Worm (Caenorhabditis elegans) whole organism, mixed stage, embryonic: ENCODE results near the gene srx-41.

ENCODE experiments used
- M03D4.4 ChIP-seq: sonication (generic microtip); optimal IDR thresholded peaks from 2 replicates; lab custom pipeline; 2017; ENCODE audit warnings: mild to moderate bottlenecking, missing genetic modification characterization, missing compliant biosample characterization
- bed-3 ChIP-seq: fragments of 200-800 bp; sonication (Bioruptor generic); optimal IDR thresholded peaks from 3 replicates; lab custom pipeline; 2018; ENCODE audit warnings: mild to moderate bottlenecking, missing genetic modification characterization, moderate library complexity, missing compliant biosample characterization
- blmp-1 ChIP-seq: fragments of 150-350 bp; optimal IDR thresholded peaks from 2 replicates; lab custom pipeline; 2014; ENCODE audit warnings: missing biosample characterization, missing genetic modification characterization
- ceh-39 ChIP-seq: fragments of 150-350 bp; optimal IDR thresholded peaks from 2 replicates; lab custom pipeline; 2014; ENCODE audit warnings: missing biosample characterization, missing genetic modification characterization
- ceh-43 ChIP-seq: fragments of 200-800 bp; sonication (Bioruptor generic); optimal IDR thresholded peaks from 2 replicates; lab custom pipeline; 2018; ENCODE audit warnings: mild to moderate bottlenecking, missing genetic modification characterization, moderate library complexity, missing compliant biosample characterization
- ceh-83 ChIP-seq: fragments of 200-800 bp; sonication (Bioruptor generic); optimal IDR thresholded peaks from 2 replicates; lab custom pipeline; 2018; ENCODE audit warnings: mild to moderate bottlenecking, missing genetic modification characterization, missing compliant biosample characterization
- ces-1 ChIP-seq: fragments of 150-350 bp; optimal IDR thresholded peaks from 2 replicates; lab custom pipeline; 2014; ENCODE audit warnings: missing biosample characterization, missing genetic modification reagents, missing genetic modification characterization
- cnd-1 ChIP-seq: fragments of 200-800 bp; sonication (Bioruptor generic); optimal IDR thresholded peaks from 2 replicates; lab custom pipeline; 2018; ENCODE audit warnings: mild to moderate bottlenecking, missing genetic modification characterization, missing compliant biosample characterization
- drap-1 ChIP-seq: fragments of 200-800 bp; sonication (Bioruptor generic); optimal IDR thresholded peaks from 3 replicates; lab custom pipeline; 2018; ENCODE audit warnings: mild to moderate bottlenecking, missing genetic modification characterization, missing compliant biosample characterization
- elt-1 ChIP-seq: sonication (generic microtip); optimal IDR thresholded peaks from 2 replicates; lab custom pipeline; 2017; ENCODE audit warnings: missing genetic modification characterization, mild to moderate bottlenecking, missing compliant biosample characterization, antibody characterized with exemption, moderate library complexity, borderline replicate concordance; ENCODE audit not compliant: insufficient read depth
- elt-3 ChIP-seq: fragments of 150-350 bp; optimal IDR thresholded peaks from 2 replicates; lab custom pipeline; 2014; ENCODE audit warnings: missing biosample characterization, missing genetic modification characterization
- flh-1 ChIP-seq: fragments of 200-800 bp; sonication (Bioruptor generic); optimal IDR thresholded peaks from 2 replicates; lab custom pipeline; 2018; ENCODE audit warnings: mild to moderate bottlenecking, missing genetic modification characterization, moderate library complexity, missing compliant biosample characterization
- ham-2 ChIP-seq: fragments of 200-800 bp; sonication (Bioruptor generic); optimal IDR thresholded peaks from 2 replicates; lab custom pipeline; 2018; ENCODE audit warnings: mild to moderate bottlenecking, missing genetic modification characterization, missing compliant biosample characterization
- hlh-1 ChIP-seq: fragments of 150-350 bp; optimal IDR thresholded peaks from 2 replicates; lab custom pipeline; 2014; ENCODE audit warnings: missing biosample characterization, missing genetic modification reagents, missing genetic modification characterization
- lin-13 ChIP-seq: fragments of 150-350 bp; optimal IDR thresholded peaks from 2 replicates; lab custom pipeline; 2014; ENCODE audit warnings: missing biosample characterization, missing genetic modification characterization
- lin-32 ChIP-seq: fragments of 200-800 bp; sonication (Bioruptor generic); optimal IDR thresholded peaks from 2 replicates; lab custom pipeline; 2018; ENCODE audit warnings: mild to moderate bottlenecking, missing genetic modification characterization, missing compliant biosample characterization
- lsy-2 ChIP-seq: fragments of 150-350 bp; optimal IDR thresholded peaks from 2 replicates; lab custom pipeline; 2014; ENCODE audit warnings: missing biosample characterization, missing genetic modification characterization
- mab-5 ChIP-seq: fragments of 150-350 bp; optimal IDR thresholded peaks from 2 replicates; lab custom pipeline; 2014; ENCODE audit warnings: missing biosample characterization, missing genetic modification characterization
- mep-1 ChIP-seq: fragments of 150-350 bp; optimal IDR thresholded peaks from 2 replicates; lab custom pipeline; 2017; ENCODE audit warnings: missing biosample characterization, missing genetic modification reagents, missing genetic modification characterization, inconsistent platforms
- mls-2 ChIP-seq: sonication (generic microtip); optimal IDR thresholded peaks from 2 replicates; lab custom pipeline; 2016; ENCODE audit warnings: mild to moderate bottlenecking, missing genetic modification characterization, moderate library complexity, missing compliant biosample characterization
- nhr-12 ChIP-seq: fragments of 150-350 bp; optimal IDR thresholded peaks from 2 replicates; lab custom pipeline; 2014; ENCODE audit warnings: missing biosample characterization, missing genetic modification characterization
- nhr-2 ChIP-seq: fragments of 150-350 bp; optimal IDR thresholded peaks from 2 replicates; lab custom pipeline; 2014; ENCODE audit warnings: missing biosample characterization, missing genetic modification characterization
- nhr-237 ChIP-seq: fragments of 150-350 bp; optimal IDR thresholded peaks from 2 replicates; lab custom pipeline; 2014; ENCODE audit warnings: missing biosample characterization, missing genetic modification characterization
- nhr-28 ChIP-seq: fragments of 150-350 bp; optimal IDR thresholded peaks from 2 replicates; lab custom pipeline; 2014; ENCODE audit warnings: missing biosample characterization, missing genetic modification characterization
- nhr-76 ChIP-seq: sonication (generic microtip); optimal IDR thresholded peaks from 2 replicates; lab custom pipeline; 2017; ENCODE audit warnings: missing biosample characterization, missing genetic modification characterization
- pha-4 ChIP-seq: fragments of 150-350 bp; optimal IDR thresholded peaks from 2 replicates; lab custom pipeline; 2018; ENCODE audit warnings: missing biosample characterization, missing genetic modification reagents, missing genetic modification characterization
- sem-2 ChIP-seq: fragments of 200-800 bp; sonication (Bioruptor generic); optimal IDR thresholded peaks from 2 replicates; lab custom pipeline; 2018; ENCODE audit warnings: mild to moderate bottlenecking, missing genetic modification characterization, missing compliant biosample characterization
- snpc-4 ChIP-seq: fragments of 150-350 bp; optimal IDR thresholded peaks from 2 replicates; lab custom pipeline; 2014; ENCODE audit warnings: missing biosample characterization, missing genetic modification characterization
- sptf-1 ChIP-seq: sonication (generic microtip); optimal IDR thresholded peaks from 2 replicates; lab custom pipeline; 2017; ENCODE audit warnings: mild to moderate bottlenecking, missing genetic modification characterization, moderate library complexity, missing compliant biosample characterization
- tbx-8 ChIP-seq: fragments of 200-800 bp; sonication (Bioruptor generic); optimal IDR thresholded peaks from 2 replicates; lab custom pipeline; 2018; ENCODE audit warnings: mild to moderate bottlenecking, missing genetic modification characterization, moderate library complexity, missing compliant biosample characterization
- unc-120 ChIP-seq: sonication (generic microtip); optimal IDR thresholded peaks from 2 replicates; lab custom pipeline; 2017; ENCODE audit warnings: missing genetic modification characterization, missing compliant biosample characterization; ENCODE audit not compliant: poor library complexity, severe bottlenecking
- unc-39 ChIP-seq: fragments of 150-350 bp; optimal IDR thresholded peaks from 2 replicates; lab custom pipeline; 2014; ENCODE audit warnings: missing biosample characterization, missing genetic modification characterization
- unc-62 ChIP-seq: fragments of 150-350 bp; optimal IDR thresholded peaks from 2 replicates; lab custom pipeline; 2014; ENCODE audit warnings: missing biosample characterization, missing genetic modification reagents, missing genetic modification characterization
- zip-8 ChIP-seq: fragments of 150-350 bp; optimal IDR thresholded peaks from 2 replicates; lab custom pipeline; 2014; ENCODE audit warnings: missing biosample characterization, missing genetic modification characterization
- ztf-11 ChIP-seq: fragments of 150-350 bp; optimal IDR thresholded peaks from 2 replicates; lab custom pipeline; 2014; ENCODE audit warnings: missing biosample characterization, missing genetic modification characterization

Gene srx-41

ce11 chrV:3594936-3595335 lies 42.0 kb downstream of the srx-41 start, which contains the start of gene srh-213:
Gene srh-213 (minus strand): TSS chrV:3595036.
- TF ChIP-seq flh-1 (GFP tag; lab: Kevin White, UChicago) = no peak

- TF ChIP-seq lin-13 = no peak
- TF ChIP-seq elt-3 = no peak
- no peak for TF ChIP-seq mep-1
- TF ChIP-seq tbx-8 = no peak
- TF ChIP-seq unc-39 = no peak
- no peak for TF ChIP-seq drap-1 (GFP tag; lab: Kevin White, UChicago)
- no peak for TF ChIP-seq hlh-1
- no peak for TF ChIP-seq cnd-1 (tag; lab: Kevin White, UChicago)
- no peak for TF ChIP-seq unc-120 (tag; lab: Kevin White, UChicago)
- TF ChIP-seq sptf-1 = no peak
- no peak for TF ChIP-seq nhr-2
- TF ChIP-seq unc-62 (GFP tag; lab: Kevin White, UChicago) = no peak
- TF ChIP-seq zip-8 (tag; lab: Kevin White, UChicago) = no peak
Observed at ce11 chrV:3592099-3592498, 44.9 kb downstream of the srx-41 start, which contains the start of gene T22F3.12. Gene T22F3.12 (minus strand): TSS chrV:3592199.

DNA sequence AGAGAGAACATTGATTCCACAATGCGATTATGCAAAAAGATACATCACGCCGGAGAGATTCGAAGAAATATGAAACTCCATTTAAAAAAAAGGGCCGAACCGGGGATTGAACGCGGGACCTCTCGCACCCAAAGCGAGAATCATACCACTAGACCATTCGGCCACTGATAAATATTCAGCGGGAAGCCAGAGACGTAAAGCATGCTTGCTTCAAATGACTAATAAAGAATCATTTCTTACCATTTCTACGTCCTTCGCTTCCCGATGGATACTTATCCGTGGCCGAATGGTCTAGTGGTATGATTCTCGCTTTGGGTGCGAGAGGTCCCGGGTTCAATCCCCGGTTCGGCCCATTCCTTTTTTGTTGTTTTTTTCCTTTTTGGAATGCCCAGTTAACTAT lies 48.8 kb downstream of the srx-41 start:
- TF ChIP-seq M03D4.4 (no peak), lin-32 (GFP tag; lab: Kevin White, UChicago) (no peak), unc-120 (tag; lab: Kevin White, UChicago) (no peak), bed-3 (GFP tag; lab: Kevin White, UChicago) (no peak), lin-13 (no peak), ceh-43 (no peak), drap-1 (GFP tag; lab: Kevin White, UChicago) (no peak), ztf-11 (tag; lab: Kevin White, UChicago) (no peak), mep-1 (no peak), blmp-1 (tag; lab: Kevin White, UChicago) (no peak)

ce11 chrV:3587633-3588032 lies 49.4 kb downstream of the srx-41 start:
- TF ChIP-seq nhr-12 (tag; lab: Kevin White, UChicago) (no peak), nhr-237 (no peak), unc-120 (tag; lab: Kevin White, UChicago) (peak; percentile 28), hlh-1 (peak; percentile 27), ceh-43 (peak; percentile 82), ceh-39 (tag; lab: Kevin White, UChicago) (no peak), sptf-1 (peak; percentile 86), sem-2 (peak; percentile 28), mep-1 (no peak), ztf-11 (tag; lab: Kevin White, UChicago) (no peak), cnd-1 (tag; lab: Kevin White, UChicago) (peak; percentile 31), elt-1 (no peak), bed-3 (GFP tag; lab: Kevin White, UChicago) (peak; percentile 40), ceh-83 (GFP tag; lab: Kevin White, UChicago) (peak; percentile 69), unc-62 (GFP tag; lab: Kevin White, UChicago) (no peak), lsy-2 (tag; lab: Kevin White, UChicago) (no peak), nhr-76 (tag; lab: Kevin White, UChicago) (no peak), blmp-1 (tag; lab: Kevin White, UChicago) (no peak), tbx-8 (peak; percentile 1), pha-4 (tag; lab: Kevin White, UChicago) (no peak), zip-8 (tag; lab: Kevin White, UChicago) (no peak), nhr-2 (no peak), M03D4.4 (peak; percentile 80), elt-3 (no peak), lin-13 (no peak), mab-5 (tag; lab: Kevin White, UChicago) (no peak), flh-1 (GFP tag; lab: Kevin White, UChicago) (peak; percentile 33), snpc-4 (no peak), drap-1 (GFP tag; lab: Kevin White, UChicago) (peak; percentile 42), ham-2 (GFP tag; lab: Kevin White, UChicago) (no peak), nhr-28 (tag; lab: Kevin White, UChicago) (no peak), unc-39 (no peak), ces-1 (GFP tag; lab: Kevin White, UChicago) (no peak), mls-2 (tag; lab: Kevin White, UChicago) (peak; percentile 74), lin-32 (GFP tag; lab: Kevin White, UChicago) (no peak)
